ENCODE assay signal across 1 fruit fly cellular context in genomic region chrX:8411532-8411960, dm6.
TF ChIP-seq lines count a peak whose summit lies in the region.

TSS of gene lawc (minus strand) at chrX:8411658.

TF ChIP-seq in whole organism, embryonic, 481 proteins besides CTCF, POLR2A, EP300 and RAD21 (continued from another document):
- TF ChIP-seq YL-1 (GFP tag; optimal IDR thresholded peaks at IDR 0.05; lab: Kevin White, UChicago) (peak; percentile 36), CG10654 (GFP tag; optimal IDR thresholded peaks at IDR 0.05; lab: Kevin White, UChicago) (no peak), bsh (GFP tag; optimal IDR thresholded peaks at IDR 0.05; lab: Kevin White, UChicago) (peak in 1 of 2 experiments; percentile 59), CG11247 (GFP tag; IDR thresholded peaks at IDR 0.05; lab: Robert Waterston, UW) (no peak), Deaf1 (tag; optimal IDR thresholded peaks at IDR 0.05; lab: Kevin White, UChicago) (peak; percentile 68), sc (optimal IDR thresholded peaks at IDR 0.05; lab: Kevin White, UChicago) (no peak), sc (GFP tag; optimal IDR thresholded peaks at IDR 0.05; lab: Kevin White, UChicago) (no peak), gt (GFP tag; IDR thresholded peaks at IDR 0.05; lab: Robert Waterston, UW) (no peak), cato (GFP tag; optimal IDR thresholded peaks at IDR 0.05; lab: Kevin White, UChicago; ENCODE audit: borderline replicate concordance) (no peak), caup (GFP tag; optimal IDR thresholded peaks at IDR 0.05; lab: Kevin White, UChicago; ENCODE audit: severe bottlenecking) (peak; percentile 70), CG4424 (GFP tag; optimal IDR thresholded peaks at IDR 0.05; lab: Kevin White, UChicago) (no peak), CG11456 (GFP tag; IDR thresholded peaks at IDR 0.05; lab: Robert Waterston, UW) (no peak), mam (GFP tag; optimal IDR thresholded peaks at IDR 0.05; lab: Kevin White, UChicago) (no peak), CG31441 (GFP tag; IDR thresholded peaks at IDR 0.05; lab: Robert Waterston, UW) (no peak), unpg (GFP tag; optimal IDR thresholded peaks at IDR 0.05; lab: Kevin White, UChicago) (peak; percentile 36), Doc3 (GFP tag; IDR thresholded peaks at IDR 0.05; lab: Robert Waterston, UW; ENCODE audit: partially characterized antibody) (no peak), ash1 (GFP tag; optimal IDR thresholded peaks at IDR 0.05; lab: Kevin White, UChicago) (no peak), CG14667 (GFP tag; IDR thresholded peaks at IDR 0.05; lab: Robert Waterston, UW) (no peak), wek (GFP tag; optimal IDR thresholded peaks at IDR 0.05; lab: Kevin White, UChicago) (peak; percentile 52), bcd (GFP tag; optimal IDR thresholded peaks at IDR 0.05; lab: Kevin White, UChicago) (no peak), CG3838 (GFP tag; optimal IDR thresholded peaks at IDR 0.05; lab: Kevin White, UChicago) (no peak), disco-r (GFP tag; optimal IDR thresholded peaks at IDR 0.05; lab: Kevin White, UChicago) (no peak), CG10274 (GFP tag; optimal IDR thresholded peaks at IDR 0.05; lab: Kevin White, UChicago) (peak; percentile 3), CG7745 (tag; optimal IDR thresholded peaks at IDR 0.05; lab: Kevin White, UChicago) (no peak), CrebB (tag; optimal IDR thresholded peaks at IDR 0.05; lab: Kevin White, UChicago) (peak; percentile 81), en (GFP tag; optimal IDR thresholded peaks at IDR 0.05; lab: Kevin White, UChicago) (no peak)
